Fruit fly (Drosophila melanogaster): ENCODE data around the gene CG17219.

The CG17219 gene

dm6 chr2L:3058772-3059623 is 29.9 kb downstream of the CG17219 start:
- peak; percentile 80 for TF ChIP-seq CG17801 (GFP tag; optimal IDR thresholded peaks at IDR 0.05; ENCODE audit: partially characterized antibody)

dm6 chr2L:3059624-3059919 is 30.5 kb downstream of the CG17219 start:
- no peak for TF ChIP-seq CG17801 (GFP tag; optimal IDR thresholded peaks at IDR 0.05; ENCODE audit: partially characterized antibody)

dm6 chr2L:3078741-3079140 is 49.7 kb downstream of the CG17219 start:
- no peak for TF ChIP-seq CG17801 (GFP tag; optimal IDR thresholded peaks at IDR 0.05; ENCODE audit: partially characterized antibody)
